Fruit fly (Drosophila melanogaster): Measurements from ENCODE around the gene robo2.

The robo2 gene

DNA sequence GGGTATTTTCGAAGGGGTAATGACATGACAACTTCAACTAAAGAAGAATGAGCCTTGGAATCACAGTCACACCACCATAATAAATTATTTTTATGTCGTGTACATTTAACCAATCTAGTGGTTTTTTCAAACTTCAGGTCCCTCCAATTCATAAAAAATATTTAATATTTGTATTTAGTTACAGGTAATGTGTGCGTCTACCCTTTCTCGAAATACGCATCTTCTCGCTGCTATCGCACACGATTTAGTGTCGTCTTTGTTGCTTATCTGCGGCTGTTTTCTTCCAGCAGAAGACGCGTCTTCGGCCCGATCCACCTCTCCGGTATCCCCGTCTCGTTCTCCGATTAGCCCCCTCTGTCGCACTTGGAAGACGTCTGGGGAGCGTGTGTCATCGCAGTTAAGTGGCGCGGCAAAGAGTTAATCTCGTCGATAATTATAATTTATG, 6.6 kb upstream of the robo2 start (continued):
- TF ChIP-seq Hmx (GFP tag; optimal IDR thresholded peaks at IDR 0.05) (no peak), CG2199 (GFP tag; IDR thresholded peaks at IDR 0.05) (peak; percentile 86), Blimp-1 (GFP tag; optimal IDR thresholded peaks at IDR 0.05) (peak; percentile 79), al (GFP tag; IDR thresholded peaks at IDR 0.05) (0 out of 2 replicates have a peak, but pooled peaks have one; percentile 30), Hr39 (optimal IDR thresholded peaks at IDR 0.05) (no peak), Mrtf (GFP tag; IDR thresholded peaks at IDR 0.05) (peak; percentile 59; the same call in 2 of the 3 replicates), CG6272 (GFP tag; IDR thresholded peaks at IDR 0.05) (peak; percentile 63), CG2129 (GFP tag; IDR thresholded peaks at IDR 0.05; ENCODE audit: partially characterized antibody) (no peak), Dbx (GFP tag; IDR thresholded peaks at IDR 0.05) (no peak), mam (GFP tag; optimal IDR thresholded peaks at IDR 0.05) (peak; percentile 40), ttk (GFP tag; IDR thresholded peaks at IDR 0.05) (peak; percentile 85), PHDP (tag; optimal IDR thresholded peaks at IDR 0.05) (peak; percentile 65), Hr3 (GFP tag; optimal IDR thresholded peaks at IDR 0.05) (peak; percentile 79), vfl (GFP tag; optimal IDR thresholded peaks at IDR 0.05) (no peak), Trl (optimal IDR thresholded peaks at IDR 0.05) (no peak), Trl (GFP tag; optimal IDR thresholded peaks at IDR 0.05) (peak; percentile 44), CG18619 (GFP tag; optimal IDR thresholded peaks at IDR 0.05) (peak; percentile 54), Nf-YC (tag; optimal IDR thresholded peaks at IDR 0.05) (no peak), schlank (tag; optimal IDR thresholded peaks at IDR 0.05) (no peak), Stat92E (GFP tag; optimal IDR thresholded peaks at IDR 0.05) (peak in 1 of 3 experiments; percentile 7), Ets97D (GFP tag; optimal IDR thresholded peaks at IDR 0.05) (no peak), CTCF (GFP tag; optimal IDR thresholded peaks at IDR 0.05) (peak; percentile 23), slbo (GFP tag; IDR thresholded peaks at IDR 0.05) (peak; percentile 44; the same call in 1 of the 2 replicates), lola (GFP tag; optimal IDR thresholded peaks at IDR 0.05) (peak in 1 of 3 experiments; percentile 89), pan (optimal IDR thresholded peaks at IDR 0.05) (no peak), pan (GFP tag; optimal IDR thresholded peaks at IDR 0.05 in 1 of 2, IDR thresholded peaks at IDR 0.05 in 1 of 2) (peak in 1 of 2 experiments; percentile 76), CG14441 (GFP tag; IDR thresholded peaks at IDR 0.05) (peak; percentile 59), NfI (GFP tag; optimal IDR thresholded peaks at IDR 0.05) (peak; percentile 41), crol (GFP tag; IDR thresholded peaks at IDR 0.05) (peak; percentile 75), Sin3A (optimal IDR thresholded peaks at IDR 0.05) (no peak), bigmax (GFP tag; optimal IDR thresholded peaks at IDR 0.05) (no peak), Antp (GFP tag; optimal IDR thresholded peaks at IDR 0.05) (no peak), Dfd (GFP tag; optimal IDR thresholded peaks at IDR 0.05) (no peak), CG16779 (GFP tag; IDR thresholded peaks at IDR 0.05) (no peak), en (GFP tag; optimal IDR thresholded peaks at IDR 0.05) (no peak), CG11093 (GFP tag; IDR thresholded peaks at IDR 0.05) (peak; percentile 69; the same call in 2 of the 3 replicates), CG15601 (tag; optimal IDR thresholded peaks at IDR 0.05) (peak; percentile 56), CG13296 (GFP tag; optimal IDR thresholded peaks at IDR 0.05) (no peak), disco-r (GFP tag; optimal IDR thresholded peaks at IDR 0.05) (no peak), CG7928 (GFP tag; optimal IDR thresholded peaks at IDR 0.05) (no peak), zen (tag; optimal IDR thresholded peaks at IDR 0.05) (peak; percentile 72), CG17385 (GFP tag; optimal IDR thresholded peaks at IDR 0.05) (peak; percentile 50), HLH3B (GFP tag; IDR thresholded peaks at IDR 0.05) (peak; percentile 75), knrl (GFP tag; IDR thresholded peaks at IDR 0.05; ENCODE audit: partially characterized antibody) (no peak), CG4854 (GFP tag; optimal IDR thresholded peaks at IDR 0.05) (peak; percentile 27), Poxn (GFP tag; IDR thresholded peaks at IDR 0.05) (no peak), ash1 (GFP tag; optimal IDR thresholded peaks at IDR 0.05) (no peak), btn (GFP tag; optimal IDR thresholded peaks at IDR 0.05) (no peak), exex (tag; optimal IDR thresholded peaks at IDR 0.05) (no peak), HmgD (GFP tag; optimal IDR thresholded peaks at IDR 0.05) (no peak), YL-1 (GFP tag; optimal IDR thresholded peaks at IDR 0.05) (peak; percentile 6), gsb (GFP tag; IDR thresholded peaks at IDR 0.05) (0 out of 2 replicates have a peak, but pooled peaks have one; percentile 48), br (optimal IDR thresholded peaks at IDR 0.05) (no peak)
